Worm (Caenorhabditis elegans) whole organism, midembryonic: Measurements from ENCODE around the gene rol-8.
A peak's percentile ranks its signal among the peaks of the same experiment; 100 is the strongest.

Experiments used
- T22C8.4 ChIP-seq: fragments of 200-800 bp; sonication (Bioruptor generic); IDR thresholded peaks from 2 replicates; pipeline ENCODE4 v1.3.6; 2022; ENCODE audit warnings: missing genetic modification characterization, missing compliant biosample characterization
- cog-1 ChIP-seq: sonication (generic microtip); optimal IDR thresholded peaks from 2 replicates; lab custom pipeline; 2016; ENCODE audit warnings: missing genetic modification characterization, missing compliant biosample characterization
- flt-1 ChIP-seq: fragments of 200-800 bp; sonication (Bioruptor generic); IDR thresholded peaks from 2 replicates; pipeline ENCODE4 v1.3.6; 2022; ENCODE audit warnings: missing genetic modification characterization, missing compliant biosample characterization
- klf-2 ChIP-seq: fragments of 200-800 bp; sonication (Bioruptor generic); conservative IDR thresholded peaks from 2 replicates; pipeline ENCODE4 v1.3.6; 2022; ENCODE audit warnings: missing genetic modification reagents, missing genetic modification characterization, missing compliant biosample characterization
- med-1 ChIP-seq: sonication (generic microtip); optimal IDR thresholded peaks from 2 replicates; lab custom pipeline; 2017; ENCODE audit warnings: missing genetic modification characterization, mild to moderate bottlenecking, missing compliant biosample characterization, antibody characterized with exemption, missing genetic modification reagents; ENCODE audit not compliant: insufficient read depth
- ref-1 ChIP-seq: fragments of 200-800 bp; sonication (Bioruptor generic); conservative IDR thresholded peaks from 2 replicates; pipeline ENCODE4 v1.3.6; 2022; ENCODE audit warnings: missing genetic modification reagents, missing genetic modification characterization, missing compliant biosample characterization
- tab-1 ChIP-seq: fragments of 200-800 bp; sonication (Bioruptor generic); IDR thresholded peaks from 2 replicates; pipeline ENCODE4 v1.3.6; 2022; ENCODE audit warnings: missing genetic modification characterization, missing compliant biosample characterization
- ztf-23 ChIP-seq: fragments of 200-800 bp; sonication (Bioruptor generic); IDR thresholded peaks from 2 replicates; pipeline ENCODE4 v1.3.6; 2022; ENCODE audit warnings: missing genetic modification reagents, missing genetic modification characterization, missing compliant biosample characterization
- ztf-29 ChIP-seq: fragments of 200-800 bp; sonication (Bioruptor generic); IDR thresholded peaks from 2 replicates; pipeline ENCODE4 v1.3.6; 2022; ENCODE audit warnings: missing genetic modification reagents, missing genetic modification characterization, missing compliant biosample characterization

The rol-8 gene

DNA sequence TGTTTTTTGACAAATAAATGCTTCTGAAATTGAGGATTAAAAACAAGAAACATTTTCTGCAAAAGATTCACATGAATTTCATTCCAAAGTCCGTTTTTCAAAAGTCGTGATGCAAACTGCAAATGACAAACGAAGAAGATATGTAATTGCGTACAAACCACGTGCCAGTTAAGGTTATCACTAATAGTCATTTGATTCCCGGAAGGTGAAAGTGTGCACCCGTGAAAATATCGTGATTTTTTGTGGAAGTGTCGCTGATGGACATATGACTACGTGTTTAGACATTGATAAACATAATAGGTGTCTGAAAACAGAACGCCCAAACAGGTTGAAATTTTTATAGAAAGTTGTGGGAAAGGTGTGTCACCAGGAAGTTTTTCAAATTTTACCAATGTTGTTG, 15.7 kb upstream of the rol-8 start:
- TF ChIP-seq med-1: no peak
- no peak for TF ChIP-seq klf-2 (GFP tag; lab: Robert Waterston, UW)
- TF ChIP-seq cog-1: no peak
- TF ChIP-seq ztf-23 (GFP tag; lab: Robert Waterston, UW): no peak
- TF ChIP-seq flt-1: no peak
- no peak for TF ChIP-seq tab-1 (GFP tag; lab: Robert Waterston, UW)
- no peak for TF ChIP-seq ztf-29 (GFP tag; lab: Robert Waterston, UW)
- TF ChIP-seq ref-1 (GFP tag; lab: Robert Waterston, UW): no peak
- no peak for TF ChIP-seq T22C8.4 (GFP tag; lab: Robert Waterston, UW)

ce11 chrII:7529078-7529683, 14.7 kb upstream of the rol-8 start, which contains the start of gene ZK1290.5:
TSS of gene ZK1290.5 (plus strand) at chrII:7529643.
- TF ChIP-seq cog-1: peak; percentile 5
- TF ChIP-seq ref-1 (GFP tag; lab: Robert Waterston, UW): no peak
- TF ChIP-seq tab-1 (GFP tag; lab: Robert Waterston, UW): no peak

DNA sequence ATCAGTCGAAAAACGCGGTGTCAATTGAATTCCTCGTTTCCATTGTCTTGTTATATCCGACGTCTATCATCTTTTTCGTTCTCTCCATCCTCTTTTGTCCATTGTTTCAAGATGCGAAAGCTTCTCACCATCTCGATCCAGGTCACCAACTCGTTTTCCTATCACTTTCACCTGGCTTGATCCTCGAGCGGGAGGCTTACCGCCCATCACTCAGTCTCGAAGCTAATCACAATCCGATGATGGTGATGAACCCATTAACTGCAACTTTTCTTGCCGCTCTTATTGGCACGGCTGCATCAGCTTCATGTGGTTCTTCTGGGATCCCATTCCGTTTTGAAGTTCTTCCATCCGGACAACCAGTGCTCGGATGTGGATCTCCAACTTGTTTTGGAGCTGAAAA, 13.0 kb upstream of the rol-8 start, which contains the start of gene wrt-1:
Gene wrt-1, plus strand, starts transcription at position 53 of the 400 bp plus-strand sequence.
- TF ChIP-seq cog-1 (no peak), ref-1 (GFP tag; lab: Robert Waterston, UW) (no peak), flt-1 (no peak), ztf-23 (GFP tag; lab: Robert Waterston, UW) (no peak), tab-1 (GFP tag; lab: Robert Waterston, UW) (no peak)

- no peak for TF ChIP-seq ztf-23 (GFP tag; lab: Robert Waterston, UW)
- no peak for TF ChIP-seq med-1
- no peak for TF ChIP-seq flt-1
- TF ChIP-seq tab-1 (GFP tag; lab: Robert Waterston, UW): no peak
- no peak for TF ChIP-seq ref-1 (GFP tag; lab: Robert Waterston, UW)
- TF ChIP-seq ztf-29 (GFP tag; lab: Robert Waterston, UW): no peak
- TF ChIP-seq klf-2 (GFP tag; lab: Robert Waterston, UW): no peak
- TF ChIP-seq cog-1: no peak
- no peak for TF ChIP-seq T22C8.4 (GFP tag; lab: Robert Waterston, UW)
Measured at ce11 chrII:7531478-7531877, 12.4 kb upstream of the rol-8 start.

DNA sequence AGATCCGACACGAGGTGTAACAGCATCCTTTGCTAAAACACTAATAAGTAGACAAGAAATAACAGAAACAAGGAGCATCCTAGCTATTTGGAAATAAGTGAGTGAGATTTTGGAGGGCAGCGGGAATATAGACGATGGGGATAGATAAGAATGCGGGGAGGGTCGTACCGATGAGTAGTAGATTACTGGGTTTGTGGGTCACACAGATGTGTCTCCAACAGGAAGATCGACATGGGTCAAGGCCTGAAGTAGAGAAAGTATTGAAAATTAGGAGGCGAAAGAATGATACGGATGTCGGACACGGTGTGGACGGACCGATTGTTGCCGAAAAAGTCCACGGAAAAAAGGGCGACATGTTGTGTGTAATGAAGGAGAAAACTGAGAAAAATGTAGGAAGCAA, 9.5 kb upstream of the rol-8 start, which contains the start of gene wrt-10:
Gene wrt-10, minus strand, starts transcription at position 195 of the 400 bp plus-strand sequence.
- TF ChIP-seq tab-1 (GFP tag; lab: Robert Waterston, UW): no peak
- TF ChIP-seq T22C8.4 (GFP tag; lab: Robert Waterston, UW): no peak
- TF ChIP-seq cog-1: no peak
- no peak for TF ChIP-seq ref-1 (GFP tag; lab: Robert Waterston, UW)
- TF ChIP-seq flt-1: no peak
- no peak for TF ChIP-seq med-1
- no peak for TF ChIP-seq ztf-29 (GFP tag; lab: Robert Waterston, UW)
- TF ChIP-seq klf-2 (GFP tag; lab: Robert Waterston, UW): no peak
- no peak for TF ChIP-seq ztf-23 (GFP tag; lab: Robert Waterston, UW)

DNA sequence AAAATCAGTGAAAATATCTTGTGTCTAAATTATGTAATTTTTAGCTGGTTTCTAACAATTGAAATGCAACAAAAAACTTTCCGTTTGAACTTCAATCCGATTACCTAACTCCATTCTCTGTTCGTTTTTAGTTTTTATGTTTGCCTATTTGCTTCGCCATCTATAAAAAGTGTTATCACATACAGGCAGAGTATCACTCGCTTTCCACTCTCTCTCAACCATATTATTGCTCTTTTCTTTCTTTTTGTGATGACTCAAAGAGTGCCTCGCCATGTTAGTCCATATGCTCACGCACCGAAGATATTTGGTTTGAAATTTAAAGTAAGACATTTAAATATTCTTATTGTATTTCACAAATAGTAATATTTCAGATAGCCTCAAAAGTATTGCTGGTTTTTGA, 9.0 kb upstream of the rol-8 start, which contains the start of gene ZK1290.13:
Gene ZK1290.13, plus strand, starts transcription at position 73 of the 400 bp plus-strand sequence.
- TF ChIP-seq med-1: no peak
- TF ChIP-seq flt-1: no peak
- TF ChIP-seq ref-1 (GFP tag; lab: Robert Waterston, UW): no peak
- no peak for TF ChIP-seq cog-1
- TF ChIP-seq ztf-23 (GFP tag; lab: Robert Waterston, UW): no peak
- no peak for TF ChIP-seq T22C8.4 (GFP tag; lab: Robert Waterston, UW)
- no peak for TF ChIP-seq tab-1 (GFP tag; lab: Robert Waterston, UW)
- TF ChIP-seq klf-2 (GFP tag; lab: Robert Waterston, UW): no peak
- no peak for TF ChIP-seq ztf-29 (GFP tag; lab: Robert Waterston, UW)

- TF ChIP-seq klf-2 (GFP tag; lab: Robert Waterston, UW) (no peak), ztf-29 (GFP tag; lab: Robert Waterston, UW) (no peak), tab-1 (GFP tag; lab: Robert Waterston, UW) (no peak), flt-1 (no peak), ztf-23 (GFP tag; lab: Robert Waterston, UW) (no peak), med-1 (no peak), cog-1 (no peak), ref-1 (GFP tag; lab: Robert Waterston, UW) (no peak), T22C8.4 (GFP tag; lab: Robert Waterston, UW) (no peak)
Measured at ce11 chrII:7537603-7538230, 6.2 kb upstream of the rol-8 start, which contains the start of gene nfi-1. TSS of gene nfi-1 (plus strand) at chrII:7538180.

ce11 chrII:7542952-7543351, 956 bp upstream of the rol-8 start:
- TF ChIP-seq tab-1 (GFP tag; lab: Robert Waterston, UW) (no peak), ztf-23 (GFP tag; lab: Robert Waterston, UW) (no peak), med-1 (no peak), ztf-29 (GFP tag; lab: Robert Waterston, UW) (no peak), ref-1 (GFP tag; lab: Robert Waterston, UW) (no peak), klf-2 (GFP tag; lab: Robert Waterston, UW) (no peak), cog-1 (no peak), T22C8.4 (GFP tag; lab: Robert Waterston, UW) (no peak), flt-1 (no peak)

DNA sequence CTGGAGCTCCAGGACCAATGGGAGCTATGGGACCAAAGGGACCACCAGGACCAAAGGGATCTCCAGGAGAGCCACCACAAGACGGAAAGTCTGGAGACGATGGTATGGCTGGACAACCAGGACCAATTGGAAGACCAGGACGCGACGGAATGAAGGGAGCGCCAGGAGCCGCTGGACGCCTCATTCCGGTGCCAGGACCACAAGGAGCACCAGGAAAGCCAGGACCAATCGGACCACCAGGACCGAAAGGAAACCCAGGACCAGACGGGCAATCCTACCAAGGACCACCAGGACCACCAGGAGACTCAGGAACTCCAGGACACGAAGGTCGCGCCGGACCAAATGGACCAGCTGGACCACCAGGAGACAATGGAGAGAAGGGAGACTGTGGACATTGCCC, 874 bp downstream of the rol-8 start:
- TF ChIP-seq tab-1 (GFP tag; lab: Robert Waterston, UW) (no peak), flt-1 (no peak), ztf-23 (GFP tag; lab: Robert Waterston, UW) (no peak), cog-1 (no peak), ztf-29 (GFP tag; lab: Robert Waterston, UW) (no peak), klf-2 (GFP tag; lab: Robert Waterston, UW) (no peak), ref-1 (GFP tag; lab: Robert Waterston, UW) (no peak), med-1 (no peak), T22C8.4 (GFP tag; lab: Robert Waterston, UW) (no peak)
